Fruit fly (Drosophila melanogaster): ENCODE data around the gene Mob2.
A peak's percentile ranks its signal among the peaks of the same experiment; 100 is the strongest.

Gene Mob2

dm6 chr3L:11534391-11535246, 27.4 kb downstream of the Mob2 start (continued):
- no peak for TF ChIP-seq Oli (tag; optimal IDR thresholded peaks at IDR 0.05)
- peak; percentile 29 for TF ChIP-seq Usf (GFP tag; optimal IDR thresholded peaks at IDR 0.05)
- no peak for TF ChIP-seq Hsf (GFP tag; optimal IDR thresholded peaks at IDR 0.05)
- TF ChIP-seq pnt (GFP tag; optimal IDR thresholded peaks at IDR 0.05) = no peak
- TF ChIP-seq CG12155 (GFP tag; optimal IDR thresholded peaks at IDR 0.05) = no peak
- TF ChIP-seq CG8388 (GFP tag; optimal IDR thresholded peaks at IDR 0.05) = peak; percentile 23
- no peak for TF ChIP-seq Xbp1 (GFP tag; optimal IDR thresholded peaks at IDR 0.05)
- no peak for TF ChIP-seq CG15514 (GFP tag; optimal IDR thresholded peaks at IDR 0.05)
- peak; percentile 47; the same call in 1 of the 2 replicates for TF ChIP-seq al (GFP tag; IDR thresholded peaks at IDR 0.05)
- TF ChIP-seq sr (GFP tag; IDR thresholded peaks at IDR 0.05) = peak; percentile 38; the same call in 1 of the 3 replicates
- peak in 1 of 2 experiments; percentile 80 for TF ChIP-seq crp (GFP tag; optimal IDR thresholded peaks at IDR 0.05)
- no peak for TF ChIP-seq chif (GFP tag; optimal IDR thresholded peaks at IDR 0.05)
- no peak for TF ChIP-seq CG11560 (tag; IDR thresholded peaks at IDR 0.05)
- TF ChIP-seq fd3F (GFP tag; optimal IDR thresholded peaks at IDR 0.05) = peak; percentile 23
- no peak for TF ChIP-seq insv (GFP tag; optimal IDR thresholded peaks at IDR 0.05)
- TF ChIP-seq slbo (GFP tag; IDR thresholded peaks at IDR 0.05) = peak; percentile 50; the same call in 1 of the 2 replicates
- TF ChIP-seq az2 (GFP tag; optimal IDR thresholded peaks at IDR 0.05) = peak; percentile 21
- TF ChIP-seq CG1832 (GFP tag; optimal IDR thresholded peaks at IDR 0.05) = peak; percentile 83
- no peak for TF ChIP-seq ro (GFP tag; IDR thresholded peaks at IDR 0.05)
- TF ChIP-seq CG11504 (tag; optimal IDR thresholded peaks at IDR 0.05) = peak; percentile 17
- TF ChIP-seq HLH54F (GFP tag; optimal IDR thresholded peaks at IDR 0.05) = no peak
- TF ChIP-seq tx (GFP tag; optimal IDR thresholded peaks at IDR 0.05) = no peak
- no peak for TF ChIP-seq CG4424 (GFP tag; optimal IDR thresholded peaks at IDR 0.05)
- no peak for TF ChIP-seq CG1647 (GFP tag; optimal IDR thresholded peaks at IDR 0.05)
- peak; percentile 38; the same call in 1 of the 2 replicates for TF ChIP-seq CG13287 (GFP tag; IDR thresholded peaks at IDR 0.05; ENCODE audit: partially characterized antibody)
- TF ChIP-seq CG34224 (GFP tag; IDR thresholded peaks at IDR 0.05; ENCODE audit: partially characterized antibody) = peak; percentile 54; the same call in 2 of the 3 replicates
- no peak for TF ChIP-seq pita (GFP tag; optimal IDR thresholded peaks at IDR 0.05)
- no peak for TF ChIP-seq CG11723 (GFP tag; optimal IDR thresholded peaks at IDR 0.05)
- no peak for TF ChIP-seq CG10462 (GFP tag; optimal IDR thresholded peaks at IDR 0.05)
- TF ChIP-seq B-H2 (GFP tag; optimal IDR thresholded peaks at IDR 0.05) = no peak
- TF ChIP-seq CG12659 (GFP tag; optimal IDR thresholded peaks at IDR 0.05) = peak; percentile 22
- TF ChIP-seq CG10431 (GFP tag; optimal IDR thresholded peaks at IDR 0.05) = no peak
- TF ChIP-seq CG34376 (GFP tag; optimal IDR thresholded peaks at IDR 0.05) = peak; percentile 30
- no peak for TF ChIP-seq CG17328 (GFP tag; IDR thresholded peaks at IDR 0.05)
- TF ChIP-seq phol (tag; optimal IDR thresholded peaks at IDR 0.05) = peak; percentile 8
- no peak for TF ChIP-seq CG12942 (GFP tag; optimal IDR thresholded peaks at IDR 0.05)
- no peak for TF ChIP-seq her (GFP tag; optimal IDR thresholded peaks at IDR 0.05)
- TF ChIP-seq CG7357 (GFP tag; IDR thresholded peaks at IDR 0.05) = 0 out of 3 replicates have a peak, but pooled peaks have one; percentile 39
- TF ChIP-seq Adf1 (GFP tag; IDR thresholded peaks at IDR 0.05) = peak; percentile 85
- no peak for TF ChIP-seq mld (GFP tag; IDR thresholded peaks at IDR 0.05; ENCODE audit: partially characterized antibody)
- 0 out of 3 replicates have a peak, but pooled peaks have one; percentile 15 for TF ChIP-seq z (GFP tag; IDR thresholded peaks at IDR 0.05)
- TF ChIP-seq stwl (tag; optimal IDR thresholded peaks at IDR 0.05) = peak; percentile 7
- no peak for TF ChIP-seq stc (GFP tag; IDR thresholded peaks at IDR 0.05)
- peak; percentile 96 for TF ChIP-seq chinmo (GFP tag; IDR thresholded peaks at IDR 0.05; ENCODE audit: partially characterized antibody)
- no peak for TF ChIP-seq btn (GFP tag; optimal IDR thresholded peaks at IDR 0.05)
- peak; percentile 55 for TF ChIP-seq CG10543 (GFP tag; optimal IDR thresholded peaks at IDR 0.05)
- TF ChIP-seq hbn (GFP tag; IDR thresholded peaks at IDR 0.05; ENCODE audit: partially characterized antibody) = peak; percentile 28; the same call in 1 of the 2 replicates
- TF ChIP-seq H15 (GFP tag; IDR thresholded peaks at IDR 0.05) = no peak

All from whole organism, embryonic.